Worm (Caenorhabditis elegans) whole organism, early embryonic: Measurements from ENCODE around the gene F35G2.1.

Experiments used
- F13C5.2 ChIP-seq: sonication (generic microtip); optimal IDR thresholded peaks from 2 replicates; lab custom pipeline; 2017; ENCODE audit warnings: mild to moderate bottlenecking, missing genetic modification characterization, inconsistent platforms, missing compliant biosample characterization
- ama-1 ChIP-seq: fragments of 150-350 bp; optimal IDR thresholded peaks from 2 replicates; lab custom pipeline; 2014
- ceh-36 ChIP-seq: sonication (generic microtip); optimal IDR thresholded peaks from 2 replicates; lab custom pipeline; 2016; ENCODE audit warnings: missing genetic modification characterization, inconsistent platforms, missing compliant biosample characterization
- hmg-4 ChIP-seq: fragments of 200-800 bp; sonication (Bioruptor generic); optimal IDR thresholded peaks from 2 replicates; lab custom pipeline; 2018; ENCODE audit warnings: mild to moderate bottlenecking, missing genetic modification characterization, missing compliant biosample characterization
- hnd-1 ChIP-seq: sonication (generic microtip); optimal IDR thresholded peaks from 2 replicates; lab custom pipeline; 2016; ENCODE audit warnings: missing genetic modification characterization, missing compliant biosample characterization
- tbx-37 ChIP-seq: fragments of 200-800 bp; sonication (Bioruptor generic); conservative IDR thresholded peaks from 2 replicates; pipeline ENCODE4 v1.3.6; 2022; ENCODE audit warnings: missing genetic modification reagents, missing genetic modification characterization, missing compliant biosample characterization
- tra-4 ChIP-seq: sonication (generic microtip); optimal IDR thresholded peaks from 2 replicates; lab custom pipeline; 2017; ENCODE audit warnings: missing genetic modification characterization, missing compliant biosample characterization

DNA sequence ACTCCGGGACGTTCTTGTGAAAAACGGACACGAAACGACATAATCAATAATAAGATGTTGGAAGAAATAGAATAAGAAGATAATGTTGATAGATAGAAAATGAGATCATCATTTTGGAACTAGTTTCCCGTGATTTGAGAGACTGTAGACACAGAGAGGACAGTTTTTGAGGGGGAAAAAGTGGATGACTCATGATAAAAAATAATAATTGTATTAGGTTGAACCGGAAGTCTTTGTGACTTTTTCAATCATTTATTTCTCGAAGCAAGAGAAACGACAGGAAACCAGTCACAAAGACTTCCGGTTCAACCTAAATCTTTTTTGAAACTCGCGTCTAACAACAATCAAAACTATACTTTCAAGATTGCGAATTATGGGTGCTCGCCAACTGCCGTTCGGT lies 24.0 kb downstream of the F35G2.1 start, which contains the start of gene mlt-3:
- TF ChIP-seq ama-1 (lab: Kevin White, UChicago) (no peak), tra-4 (tag; lab: Kevin White, UChicago) (no peak), hnd-1 (tag; lab: Kevin White, UChicago) (no peak), ceh-36 (no peak), hmg-4 (GFP tag; lab: Kevin White, UChicago) (no peak), F13C5.2 (tag; lab: Kevin White, UChicago) (no peak), tbx-37 (GFP tag; lab: Robert Waterston, UW) (no peak)
